Worm (Caenorhabditis elegans): Measurements from ENCODE around the gene F25G6.8.

ce11 chrV:8518822-8519392 lies 46.1 kb downstream of the F25G6.8 start, which contains the start of gene F45F2.10:
- TF ChIP-seq lin-35 (GFP tag; optimal IDR thresholded peaks at IDR 0.05) (peak; percentile 29 to 51), C34B4.2 (tag; optimal IDR thresholded peaks at IDR 0.05) (no peak)

All from whole organism, L1 larva.